Fruit fly (Drosophila melanogaster): ENCODE data around the gene CG14712.

CG14712 gene

DNA sequence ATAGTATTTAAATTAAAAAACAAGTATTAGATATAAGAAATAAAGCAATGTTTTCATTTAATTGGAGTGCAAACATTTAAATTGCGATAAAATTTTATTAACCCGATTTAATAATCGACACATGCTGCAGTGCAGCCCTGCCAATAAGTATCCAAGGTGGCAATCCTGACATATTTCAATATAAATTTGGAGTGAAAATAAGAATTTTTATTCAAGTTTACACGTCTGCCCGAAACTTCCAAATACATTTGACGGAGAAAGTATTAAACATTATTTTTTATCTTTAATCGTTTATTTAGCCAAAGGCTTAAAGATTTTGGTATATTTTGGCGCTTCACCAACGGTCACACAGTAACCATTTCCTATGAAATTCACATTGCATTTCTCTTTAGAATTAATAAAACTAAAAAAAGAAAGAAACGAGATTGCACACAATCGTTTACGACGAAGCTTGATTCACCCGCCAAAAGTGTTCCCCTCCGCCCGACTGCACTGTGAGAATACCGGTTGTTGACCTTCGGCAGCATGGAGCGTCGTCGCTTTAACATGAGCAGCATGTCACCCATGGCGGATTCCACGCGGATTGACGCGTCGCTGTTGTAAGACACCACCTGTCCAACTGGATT lies at the start of gene CG14712 (continued):
- TF ChIP-seq Asciz (GFP tag; optimal IDR thresholded peaks at IDR 0.05) (no peak), gt (GFP tag; IDR thresholded peaks at IDR 0.05) (no peak), CG14441 (GFP tag; IDR thresholded peaks at IDR 0.05) (peak; percentile 21; the same call in 1 of the 2 replicates), CG14667 (GFP tag; IDR thresholded peaks at IDR 0.05) (no peak), CG4424 (GFP tag; optimal IDR thresholded peaks at IDR 0.05) (peak; percentile 24), slp2 (GFP tag; optimal IDR thresholded peaks at IDR 0.05) (no peak), CG15073 (GFP tag; optimal IDR thresholded peaks at IDR 0.05) (no peak), btn (GFP tag; optimal IDR thresholded peaks at IDR 0.05) (no peak), crc (GFP tag; optimal IDR thresholded peaks at IDR 0.05) (no peak), HLH54F (GFP tag; optimal IDR thresholded peaks at IDR 0.05) (peak; percentile 5), BtbVII (GFP tag; optimal IDR thresholded peaks at IDR 0.05) (no peak), abd-A (tag; optimal IDR thresholded peaks at IDR 0.05) (no peak), danr (GFP tag; IDR thresholded peaks at IDR 0.05) (no peak), trh (GFP tag; optimal IDR thresholded peaks at IDR 0.05) (no peak), CG2202 (tag; optimal IDR thresholded peaks at IDR 0.05) (no peak), crp (GFP tag; optimal IDR thresholded peaks at IDR 0.05) (peak in 1 of 2 experiments; percentile 51), Awh (GFP tag; IDR thresholded peaks at IDR 0.05) (no peak), lilli (GFP tag; optimal IDR thresholded peaks at IDR 0.05) (peak; percentile 67), CG18764 (GFP tag; optimal IDR thresholded peaks at IDR 0.05) (peak; percentile 36), CG32767 (GFP tag; IDR thresholded peaks at IDR 0.05) (no peak), CG11723 (GFP tag; optimal IDR thresholded peaks at IDR 0.05) (no peak), GATAe (GFP tag; conservative IDR thresholded peaks at IDR 0.05) (no peak), CG12155 (GFP tag; optimal IDR thresholded peaks at IDR 0.05) (no peak), Jarid2 (GFP tag; optimal IDR thresholded peaks at IDR 0.05) (no peak), ap (GFP tag; IDR thresholded peaks at IDR 0.05) (no peak), dmrt11E (tag; optimal IDR thresholded peaks at IDR 0.05) (no peak), CG4617 (GFP tag; optimal IDR thresholded peaks at IDR 0.05; ENCODE audit: borderline replicate concordance) (peak; percentile 59), mirr (GFP tag; optimal IDR thresholded peaks at IDR 0.05) (no peak), pros (GFP tag; optimal IDR thresholded peaks at IDR 0.05) (no peak), CG7928 (GFP tag; optimal IDR thresholded peaks at IDR 0.05) (peak; percentile 63), CG9797 (GFP tag; optimal IDR thresholded peaks at IDR 0.05) (peak; percentile 73), HLHmδ (GFP tag; optimal IDR thresholded peaks at IDR 0.05) (no peak), CG42726 (GFP tag; IDR thresholded peaks at IDR 0.05; ENCODE audit: partially characterized antibody) (no peak), CG6791 (GFP tag; IDR thresholded peaks at IDR 0.05; ENCODE audit: partially characterized antibody) (0 out of 3 replicates have a peak, but pooled peaks have one; percentile 40), CG11504 (tag; optimal IDR thresholded peaks at IDR 0.05) (no peak), ewg (GFP tag; optimal IDR thresholded peaks at IDR 0.05) (no peak), peb (GFP tag; IDR thresholded peaks at IDR 0.05) (no peak), CG18619 (GFP tag; optimal IDR thresholded peaks at IDR 0.05) (no peak), stwl (tag; optimal IDR thresholded peaks at IDR 0.05) (peak; percentile 84), croc (GFP tag; conservative IDR thresholded peaks at IDR 0.05) (no peak), fru (optimal IDR thresholded peaks at IDR 0.05) (no peak), CG13424 (tag; optimal IDR thresholded peaks at IDR 0.05) (no peak), ash1 (GFP tag; optimal IDR thresholded peaks at IDR 0.05) (no peak), vvl (GFP tag; IDR thresholded peaks at IDR 0.05) (0 out of 2 replicates have a peak, but pooled peaks have one; percentile 40), ham (GFP tag; IDR thresholded peaks at IDR 0.05) (no peak), CG12942 (GFP tag; optimal IDR thresholded peaks at IDR 0.05) (no peak), Oli (tag; optimal IDR thresholded peaks at IDR 0.05) (no peak), HLH4C (GFP tag; IDR thresholded peaks at IDR 0.05; ENCODE audit: partially characterized antibody) (peak; percentile 80), odd (GFP tag; optimal IDR thresholded peaks at IDR 0.05) (no peak), amos (GFP tag; IDR thresholded peaks at IDR 0.05; ENCODE audit: partially characterized antibody) (peak; percentile 56; the same call in 1 of the 2 replicates)

Measured in whole organism, embryonic.